Worm (Caenorhabditis elegans) whole organism, mixed stage, embryonic: ENCODE data around the gene lias-1.

ENCODE experiments used
- blmp-1 ChIP-seq: fragments of 150-350 bp; optimal IDR thresholded peaks from 2 replicates; lab custom pipeline; 2014; ENCODE audit warnings: missing biosample characterization, missing genetic modification characterization
- ces-1 ChIP-seq: fragments of 150-350 bp; optimal IDR thresholded peaks from 2 replicates; lab custom pipeline; 2014; ENCODE audit warnings: missing biosample characterization, missing genetic modification reagents, missing genetic modification characterization
- elt-3 ChIP-seq: fragments of 150-350 bp; optimal IDR thresholded peaks from 2 replicates; lab custom pipeline; 2014; ENCODE audit warnings: missing biosample characterization, missing genetic modification characterization
- hlh-1 ChIP-seq: fragments of 150-350 bp; optimal IDR thresholded peaks from 2 replicates; lab custom pipeline; 2014; ENCODE audit warnings: missing biosample characterization, missing genetic modification reagents, missing genetic modification characterization
- lin-13 ChIP-seq: fragments of 150-350 bp; optimal IDR thresholded peaks from 2 replicates; lab custom pipeline; 2014; ENCODE audit warnings: missing biosample characterization, missing genetic modification characterization
- mab-5 ChIP-seq: fragments of 150-350 bp; optimal IDR thresholded peaks from 2 replicates; lab custom pipeline; 2014; ENCODE audit warnings: missing biosample characterization, missing genetic modification characterization
- mep-1 ChIP-seq: fragments of 150-350 bp; optimal IDR thresholded peaks from 2 replicates; lab custom pipeline; 2017; ENCODE audit warnings: missing biosample characterization, missing genetic modification reagents, missing genetic modification characterization, inconsistent platforms
- nhr-12 ChIP-seq: fragments of 150-350 bp; optimal IDR thresholded peaks from 2 replicates; lab custom pipeline; 2014; ENCODE audit warnings: missing biosample characterization, missing genetic modification characterization
- nhr-28 ChIP-seq: fragments of 150-350 bp; optimal IDR thresholded peaks from 2 replicates; lab custom pipeline; 2014; ENCODE audit warnings: missing biosample characterization, missing genetic modification characterization
- nhr-76 ChIP-seq: sonication (generic microtip); optimal IDR thresholded peaks from 2 replicates; lab custom pipeline; 2017; ENCODE audit warnings: missing biosample characterization, missing genetic modification characterization
- pha-4 ChIP-seq: fragments of 150-350 bp; optimal IDR thresholded peaks from 2 replicates; lab custom pipeline; 2018; ENCODE audit warnings: missing biosample characterization, missing genetic modification reagents, missing genetic modification characterization
- tbx-8 ChIP-seq: fragments of 200-800 bp; sonication (Bioruptor generic); optimal IDR thresholded peaks from 2 replicates; lab custom pipeline; 2018; ENCODE audit warnings: mild to moderate bottlenecking, missing genetic modification characterization, moderate library complexity, missing compliant biosample characterization
- unc-39 ChIP-seq: fragments of 150-350 bp; optimal IDR thresholded peaks from 2 replicates; lab custom pipeline; 2014; ENCODE audit warnings: missing biosample characterization, missing genetic modification characterization
- ztf-11 ChIP-seq: fragments of 150-350 bp; optimal IDR thresholded peaks from 2 replicates; lab custom pipeline; 2014; ENCODE audit warnings: missing biosample characterization, missing genetic modification characterization

DNA sequence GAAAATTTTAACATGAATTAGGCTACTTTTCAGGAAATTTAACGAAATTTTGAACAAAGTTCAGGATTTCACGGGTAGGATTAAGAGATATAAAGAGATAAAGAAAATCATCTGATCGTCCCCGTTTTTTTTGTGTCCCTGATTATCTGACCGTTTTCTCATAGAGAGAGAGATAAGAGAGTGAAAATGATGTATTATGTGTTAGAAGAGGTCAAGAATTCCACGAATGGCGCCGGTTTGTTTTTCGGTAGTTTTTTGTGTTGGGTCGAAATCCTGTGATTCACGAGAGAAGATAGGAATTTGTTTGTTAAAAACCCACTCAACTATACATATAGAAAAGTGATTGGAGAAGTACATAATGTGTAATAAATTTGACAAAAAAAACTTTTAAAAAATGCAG, 17.8 kb downstream of the lias-1 start:
- TF ChIP-seq mab-5 (tag; lab: Kevin White, UChicago) (no peak), mep-1 (tag; lab: Kevin White, UChicago) (no peak), tbx-8 (no peak), elt-3 (tag; lab: Kevin White, UChicago) (no peak), nhr-76 (tag; lab: Kevin White, UChicago) (no peak), ces-1 (no peak), hlh-1 (no peak), lin-13 (tag; lab: Kevin White, UChicago) (no peak), pha-4 (no peak), nhr-28 (tag; lab: Kevin White, UChicago) (no peak), nhr-12 (tag; lab: Kevin White, UChicago) (no peak), blmp-1 (tag; lab: Kevin White, UChicago) (no peak), unc-39 (no peak), ztf-11 (no peak)
